Worm (Caenorhabditis elegans) whole organism, L4 larva: ENCODE measurements around the gene F18G5.1.

Experiments
- D1046.2 ChIP-seq: fragments of 200-800 bp; sonication (Bioruptor generic); IDR thresholded peaks from 2 replicates; pipeline ENCODE4 v1.3.6; 2022; ENCODE audit warnings: missing genetic modification characterization, missing compliant biosample characterization
- F49E8.2 ChIP-seq: sonication (generic microtip); optimal IDR thresholded peaks from 2 replicates; lab custom pipeline; 2016; ENCODE audit warnings: missing compliant biosample characterization, mild to moderate bottlenecking, missing genetic modification characterization, borderline replicate concordance
- T26A8.4 ChIP-seq: fragments of 200-800 bp; sonication (Bioruptor generic); IDR thresholded peaks from 2 replicates; pipeline ENCODE4 v1.3.6; 2022; ENCODE audit warnings: missing genetic modification characterization, missing compliant biosample characterization
- ZK337.2 ChIP-seq: fragments of 200-800 bp; sonication (Bioruptor generic); IDR thresholded peaks from 2 replicates; pipeline ENCODE4 v1.3.6; 2022; ENCODE audit warnings: missing genetic modification reagents, missing genetic modification characterization, missing compliant biosample characterization
- ZK546.5 ChIP-seq, 2 experiments: sonication (generic microtip); optimal IDR thresholded peaks; 2 replicates each; lab custom pipeline; 2017; ENCODE audit warnings: missing biosample characterization in 2 of 2, missing genetic modification characterization in 2 of 2
- aly-2 ChIP-seq: sonication (generic microtip); optimal IDR thresholded peaks from 2 replicates; lab custom pipeline; 2018; ENCODE audit warnings: missing biosample characterization, missing genetic modification characterization
- ceh-32 ChIP-seq: sonication (generic microtip); optimal IDR thresholded peaks from 2 replicates; lab custom pipeline; 2016; ENCODE audit warnings: mild to moderate bottlenecking, missing genetic modification characterization, missing compliant biosample characterization; ENCODE audit not compliant: poor library complexity
- ceh-82 ChIP-seq: sonication (generic microtip); optimal IDR thresholded peaks from 2 replicates; lab custom pipeline; 2017; ENCODE audit warnings: missing biosample characterization, missing genetic modification characterization
- cey-2 ChIP-seq: sonication (generic microtip); optimal IDR thresholded peaks from 3 replicates; lab custom pipeline; 2017; ENCODE audit warnings: missing genetic modification characterization, mild to moderate bottlenecking, missing compliant biosample characterization, antibody characterized with exemption, borderline replicate concordance; ENCODE audit not compliant: insufficient read depth
- ctbp-1 ChIP-seq: fragments of 200-800 bp; sonication (Bioruptor generic); IDR thresholded peaks from 2 replicates; pipeline ENCODE4 v1.3.6; 2022; ENCODE audit warnings: missing genetic modification reagents, missing genetic modification characterization, missing compliant biosample characterization
- dpl-1 ChIP-seq: fragments of 150-350 bp; optimal IDR thresholded peaks from 2 replicates; lab custom pipeline; 2014; ENCODE audit warnings: missing biosample characterization, missing genetic modification reagents, missing genetic modification characterization
- dve-1 ChIP-seq: sonication (generic microtip); optimal IDR thresholded peaks from 2 replicates; lab custom pipeline; 2017; ENCODE audit warnings: antibody characterized with exemption, mild to moderate bottlenecking, missing genetic modification characterization, missing compliant biosample characterization; ENCODE audit not compliant: insufficient read depth
- egl-27 ChIP-seq: sonication (generic microtip); optimal IDR thresholded peaks from 3 replicates; lab custom pipeline; 2017; ENCODE audit warnings: missing biosample characterization, missing genetic modification reagents, missing genetic modification characterization
- fos-1 ChIP-seq: fragments of 150-350 bp; optimal IDR thresholded peaks from 2 replicates; lab custom pipeline; 2014; ENCODE audit warnings: missing biosample characterization, missing genetic modification characterization
- hif-1 ChIP-seq, 2 experiments: sonication (generic microtip); optimal IDR thresholded peaks; 2 replicates each; lab custom pipeline; 2016 to 2017; ENCODE audit warnings: missing compliant biosample characterization in 2 of 2, missing genetic modification characterization in 2 of 2, missing genetic modification reagents in 2 of 2, missing genotype in 2 of 2, mild to moderate bottlenecking in 1 of 2
- hlh-11 ChIP-seq: fragments of 200-800 bp; sonication (Bioruptor generic); optimal IDR thresholded peaks from 2 replicates; lab custom pipeline; 2018; ENCODE audit warnings: mild to moderate bottlenecking, missing genetic modification characterization, missing compliant biosample characterization
- jun-1 ChIP-seq: fragments of 150-350 bp; optimal IDR thresholded peaks from 2 replicates; lab custom pipeline; 2014; ENCODE audit warnings: missing biosample characterization, missing genetic modification reagents, missing genetic modification characterization
- lin-1 ChIP-seq: fragments of 200-800 bp; sonication (Bioruptor generic); IDR thresholded peaks from 2 replicates; pipeline ENCODE4 v1.3.6; 2022; ENCODE audit warnings: missing genetic modification reagents, missing genetic modification characterization, missing compliant biosample characterization
- lin-29 ChIP-seq: fragments of 200-800 bp; sonication (Bioruptor generic); IDR thresholded peaks from 2 replicates; pipeline ENCODE4 v1.3.6; 2022; ENCODE audit warnings: missing genetic modification reagents, missing genetic modification characterization, missing compliant biosample characterization
- mdt-29 ChIP-seq: fragments of 200-800 bp; sonication (Bioruptor generic); IDR thresholded peaks from 2 replicates; pipeline ENCODE4 v1.3.6; 2022; ENCODE audit warnings: missing genetic modification reagents, missing genetic modification characterization, missing compliant biosample characterization
- nhr-10 ChIP-seq: fragments of 150-350 bp; optimal IDR thresholded peaks from 2 replicates; lab custom pipeline; 2014; ENCODE audit warnings: missing biosample characterization, missing genetic modification characterization
- nhr-111 ChIP-seq: fragments of 200-800 bp; sonication (Bioruptor generic); optimal IDR thresholded peaks from 2 replicates; lab custom pipeline; 2018; ENCODE audit warnings: mild to moderate bottlenecking, missing genetic modification characterization, missing compliant biosample characterization
- nhr-237 ChIP-seq: sonication (generic microtip); optimal IDR thresholded peaks from 2 replicates; lab custom pipeline; 2017; ENCODE audit warnings: missing biosample characterization, missing genetic modification characterization
- nhr-28 ChIP-seq: fragments of 150-350 bp; optimal IDR thresholded peaks from 2 replicates; lab custom pipeline; 2014; ENCODE audit warnings: missing biosample characterization, missing genetic modification characterization
- nhr-6 ChIP-seq: fragments of 150-350 bp; optimal IDR thresholded peaks from 2 replicates; lab custom pipeline; 2014; ENCODE audit warnings: missing biosample characterization, missing genetic modification characterization
- nhr-77 ChIP-seq: fragments of 150-350 bp; optimal IDR thresholded peaks from 2 replicates; lab custom pipeline; 2014; ENCODE audit warnings: missing biosample characterization, missing genetic modification characterization
- php-3 ChIP-seq: fragments of 200-800 bp; sonication (Bioruptor generic); IDR thresholded peaks from 2 replicates; pipeline ENCODE4 v1.3.6; 2022; ENCODE audit warnings: missing genetic modification reagents, missing genetic modification characterization, missing compliant biosample characterization
- rbr-2 ChIP-seq: sonication (generic microtip); optimal IDR thresholded peaks from 2 replicates; lab custom pipeline; 2016; ENCODE audit warnings: missing genotype, missing genetic modification characterization, missing compliant biosample characterization
- sdz-12 ChIP-seq: fragments of 200-800 bp; sonication (Bioruptor generic); optimal IDR thresholded peaks from 2 replicates; lab custom pipeline; 2018; ENCODE audit warnings: mild to moderate bottlenecking, missing genetic modification characterization, missing compliant biosample characterization
- snpc-1.2 ChIP-seq: fragments of 200-800 bp; sonication (Bioruptor generic); IDR thresholded peaks from 2 replicates; pipeline ENCODE4 v1.3.6; 2022; ENCODE audit warnings: missing genetic modification reagents, missing genetic modification characterization, missing compliant biosample characterization
- snpc-4 ChIP-seq: fragments of 150-350 bp; optimal IDR thresholded peaks from 2 replicates; lab custom pipeline; 2014; ENCODE audit warnings: missing biosample characterization, missing genetic modification characterization
- tra-1 ChIP-seq: fragments of 200-800 bp; sonication (Bioruptor generic); IDR thresholded peaks from 2 replicates; pipeline ENCODE4 v1.3.6; 2022; ENCODE audit warnings: missing genetic modification reagents, missing genetic modification characterization, missing compliant biosample characterization
- unc-62 ChIP-seq, 3 experiments: fragments of 150-350 bp in 1 of 3; sonication (generic microtip); optimal IDR thresholded peaks in 2 of 3; peaks in 1 of 3; 1 replicate in 1 of 3; 2 replicates in 2 of 3; lab custom pipeline; 2014 to 2017; ENCODE audit warnings: missing biosample characterization in 3 of 3, missing genetic modification characterization in 3 of 3, missing genetic modification reagents in 3 of 3, missing genotype in 1 of 3
- zip-11 ChIP-seq: fragments of 200-800 bp; sonication (Bioruptor generic); IDR thresholded peaks from 2 replicates; pipeline ENCODE4 v1.3.6; 2022; ENCODE audit warnings: missing genetic modification characterization, missing compliant biosample characterization
- ztf-7 ChIP-seq: fragments of 150-350 bp; optimal IDR thresholded peaks from 2 replicates; lab custom pipeline; 2014; ENCODE audit warnings: missing biosample characterization, missing genetic modification characterization

Gene F18G5.1

ce11 chrX:9274574-9274973 lies 14.9 kb downstream of the F18G5.1 start, which contains the start of gene B0416.10:
TSS of gene B0416.10 (minus strand) at chrX:9274674.
- TF ChIP-seq tra-1 (GFP tag; lab: Robert Waterston, UW) (no peak), lin-1 (GFP tag; lab: Robert Waterston, UW) (no peak), lin-29 (GFP tag; lab: Robert Waterston, UW) (no peak), hlh-11 (no peak), sdz-12 (GFP tag; lab: Kevin White, UChicago) (no peak), jun-1 (tag; lab: Kevin White, UChicago) (no peak)

ce11 chrX:9278653-9279052 lies 19.0 kb downstream of the F18G5.1 start, which contains the start of gene B0416.4:
TSS of gene B0416.4 (plus strand) at chrX:9278953.
- TF ChIP-seq mdt-29 (GFP tag; lab: Robert Waterston, UW) = no peak
- no peak for TF ChIP-seq snpc-1.2 (GFP tag; lab: Robert Waterston, UW)
- TF ChIP-seq ctbp-1 (GFP tag; lab: Robert Waterston, UW) = no peak

ce11 chrX:9283026-9283425 lies 23.4 kb downstream of the F18G5.1 start, which contains the start of gene B0416.11:
TSS of gene B0416.11 (minus strand) at chrX:9283126.
- TF ChIP-seq aly-2 (tag; lab: Kevin White, UChicago) = no peak
- no peak for TF ChIP-seq tra-1 (GFP tag; lab: Robert Waterston, UW)
- TF ChIP-seq snpc-4 (tag; lab: Kevin White, UChicago) = no peak
- no peak for TF ChIP-seq nhr-111
- no peak for TF ChIP-seq nhr-77
- no peak for TF ChIP-seq dpl-1 (GFP tag; lab: Kevin White, UChicago)
- TF ChIP-seq zip-11 = no peak
- TF ChIP-seq nhr-28 (tag; lab: Kevin White, UChicago) = no peak
- no peak for TF ChIP-seq hif-1 (tag; optimal IDR thresholded peaks at IDR 0.05; lab: Kevin White, UChicago)
- no peak for TF ChIP-seq rbr-2
- TF ChIP-seq fos-1 = no peak
- no peak for TF ChIP-seq php-3 (GFP tag; lab: Robert Waterston, UW)
- TF ChIP-seq ZK546.5 (tag; optimal IDR thresholded peaks at IDR 0.05; lab: Kevin White, UChicago) = no peak
- TF ChIP-seq ZK337.2 (GFP tag; lab: Robert Waterston, UW) = no peak
- TF ChIP-seq lin-29 (GFP tag; lab: Robert Waterston, UW) = no peak
- no peak for TF ChIP-seq cey-2
- TF ChIP-seq ceh-32 = no peak
- TF ChIP-seq, all 104 proteins: peak for 0

ce11 chrX:9291345-9291744 lies 31.7 kb downstream of the F18G5.1 start, which contains the start of gene B0416.3:
TSS of gene B0416.3 (plus strand) at chrX:9291645.
- TF ChIP-seq nhr-6 (tag; lab: Kevin White, UChicago) (no peak), unc-62 (GFP tag; optimal IDR thresholded peaks at IDR 0.05 in 1 of 2; lab: Kevin White, UChicago) (no peak), unc-62 (tag; optimal IDR thresholded peaks at IDR 0.05; lab: Kevin White, UChicago) (no peak), F49E8.2 (tag; lab: Kevin White, UChicago) (no peak), T26A8.4 (no peak), nhr-237 (tag; lab: Kevin White, UChicago) (no peak), nhr-10 (tag; lab: Kevin White, UChicago) (no peak), ctbp-1 (GFP tag; lab: Robert Waterston, UW) (no peak), D1046.2 (no peak), ztf-7 (no peak), egl-27 (tag; lab: Kevin White, UChicago) (no peak), dve-1 (tag; lab: Kevin White, UChicago) (no peak), rbr-2 (no peak), ceh-82 (tag; lab: Kevin White, UChicago) (no peak)
